Worm (Caenorhabditis elegans) whole organism, L3 larva: ENCODE results near the gene ZK616.8.

Source experiments
- ama-1 ChIP-seq: fragments of 150-350 bp; optimal IDR thresholded peaks from 2 replicates; lab custom pipeline; 2018
- egl-27 ChIP-seq: sonication (generic microtip); optimal IDR thresholded peaks from 4 replicates; lab custom pipeline; 2017; ENCODE audit warnings: missing biosample characterization, missing genetic modification reagents, missing genetic modification characterization
- elt-1 ChIP-seq: fragments of 150-350 bp; optimal IDR thresholded peaks from 2 replicates; lab custom pipeline; 2014; ENCODE audit warnings: missing biosample characterization, missing genetic modification characterization
- mdl-1 ChIP-seq: fragments of 150-350 bp; optimal IDR thresholded peaks from 2 replicates; lab custom pipeline; 2014; ENCODE audit warnings: missing biosample characterization, missing genetic modification characterization
- nfya-1 ChIP-seq: sonication (generic microtip); optimal IDR thresholded peaks from 2 replicates; lab custom pipeline; 2017; ENCODE audit warnings: missing genetic modification characterization, mild to moderate bottlenecking, missing compliant biosample characterization, antibody characterized with exemption, moderate library complexity; ENCODE audit not compliant: insufficient read depth
- nhr-23 ChIP-seq: fragments of 150-350 bp; optimal IDR thresholded peaks from 2 replicates; lab custom pipeline; 2014; ENCODE audit warnings: missing biosample characterization, missing genetic modification reagents, missing genetic modification characterization
- nhr-237 ChIP-seq: fragments of 150-350 bp; optimal IDR thresholded peaks from 2 replicates; lab custom pipeline; 2014; ENCODE audit warnings: missing biosample characterization, missing genetic modification characterization
- nhr-25 ChIP-seq: sonication (generic microtip); optimal IDR thresholded peaks from 2 replicates; lab custom pipeline; 2017; ENCODE audit warnings: missing biosample characterization, missing genetic modification characterization
- pha-4 ChIP-seq: fragments of 150-350 bp; optimal IDR thresholded peaks from 2 replicates; lab custom pipeline; 2014; ENCODE audit warnings: missing biosample characterization, missing genetic modification reagents, missing genetic modification characterization
- pqm-1 ChIP-seq: fragments of 150-350 bp; optimal IDR thresholded peaks from 2 replicates; lab custom pipeline; 2017; ENCODE audit warnings: missing biosample characterization, missing genetic modification characterization, inconsistent platforms
- skn-1 ChIP-seq: fragments of 150-350 bp; optimal IDR thresholded peaks from 2 replicates; lab custom pipeline; 2014; ENCODE audit warnings: missing biosample characterization, missing genetic modification characterization
- snpc-4 ChIP-seq: fragments of 150-350 bp; optimal IDR thresholded peaks from 2 replicates; lab custom pipeline; 2014; ENCODE audit warnings: missing biosample characterization, missing genetic modification characterization
- tbx-2 ChIP-seq: sonication (generic microtip); optimal IDR thresholded peaks from 2 replicates; lab custom pipeline; 2016; ENCODE audit warnings: mild to moderate bottlenecking, missing genetic modification characterization, missing compliant biosample characterization
- ztf-4 ChIP-seq: fragments of 150-350 bp; optimal IDR thresholded peaks from 2 replicates; lab custom pipeline; 2014; ENCODE audit warnings: missing biosample characterization, missing genetic modification characterization

- no peak for TF ChIP-seq mdl-1 (tag; lab: Kevin White, UChicago)
- TF ChIP-seq ztf-4 (tag; lab: Kevin White, UChicago): no peak
- TF ChIP-seq egl-27: no peak
- TF ChIP-seq nhr-25 (tag; lab: Kevin White, UChicago): peak; percentile 58
- TF ChIP-seq pha-4 (tag; lab: Kevin White, UChicago): peak; percentile 37
- peak; percentile 60 for TF ChIP-seq ama-1 (lab: Kevin White, UChicago)
- TF ChIP-seq snpc-4 (tag; lab: Kevin White, UChicago): no peak
- TF ChIP-seq pqm-1 (tag; lab: Kevin White, UChicago): no peak
- TF ChIP-seq skn-1 (tag; lab: Kevin White, UChicago): no peak
- TF ChIP-seq tbx-2 (tag; lab: Kevin White, UChicago): no peak
- no peak for TF ChIP-seq nhr-237 (tag; lab: Kevin White, UChicago)
- TF ChIP-seq elt-1: no peak
- no peak for TF ChIP-seq nhr-23 (tag; lab: Kevin White, UChicago)
- TF ChIP-seq nfya-1 (tag; lab: Kevin White, UChicago): peak; percentile 39
Observed at ce11 chrIV:5368860-5369259, 43.1 kb downstream of the ZK616.8 start.
